Fruit fly (Drosophila melanogaster) whole organism, embryonic: ENCODE measurements around the gene CCHa1.

Experiments
- C15 ChIP-seq: fragments of 200-800 bp; sonication (Bioruptor generic); IDR thresholded peaks from 3 replicates; pipeline ENCODE4 v1.3.6; 2022; ENCODE audit warnings: missing biosample characterization, missing genetic modification characterization
- CG10543 ChIP-seq: fragments of 200-800 bp; sonication (Bioruptor generic); optimal IDR thresholded peaks from 3 replicates; lab custom pipeline; 2017; ENCODE audit warnings: missing biosample characterization, mild to moderate bottlenecking, missing genetic modification characterization, moderate library complexity
- CG11560 ChIP-seq: fragments of 200-800 bp; sonication (Bioruptor generic); IDR thresholded peaks from 3 replicates; pipeline ENCODE4 v1.3.6; 2022; ENCODE audit warnings: missing biosample characterization, missing genetic modification characterization
- CG11695 ChIP-seq: fragments of 200-800 bp; sonication (Bioruptor generic); IDR thresholded peaks from 3 replicates; pipeline ENCODE4 v1.3.6; 2022; ENCODE audit warnings: missing biosample characterization, missing genetic modification characterization
- CG12744 ChIP-seq: fragments of 200-800 bp; sonication (Bioruptor generic); optimal IDR thresholded peaks from 2 replicates; lab custom pipeline; 2016; ENCODE audit warnings: missing biosample characterization, missing genetic modification characterization
- CG15479 ChIP-seq: fragments of 200-800 bp; sonication (Bioruptor generic); optimal IDR thresholded peaks from 3 replicates; lab custom pipeline; 2019; ENCODE audit warnings: missing biosample characterization, mild to moderate bottlenecking, missing genetic modification characterization, moderate library complexity
- CG15514 ChIP-seq: fragments of 200-800 bp; sonication (Bioruptor generic); optimal IDR thresholded peaks from 3 replicates; lab custom pipeline; 2017; ENCODE audit warnings: missing biosample characterization, missing genetic modification characterization, mild to moderate bottlenecking, moderate library complexity, missing genetic modification reagents
- CG16813 ChIP-seq: fragments of 200-800 bp; sonication (Bioruptor generic); IDR thresholded peaks from 3 replicates; pipeline ENCODE4 v1.3.6; 2022; ENCODE audit warnings: missing biosample characterization, missing genetic modification characterization; ENCODE audit not compliant: partially characterized antibody
- CG17359 ChIP-seq: fragments of 200-800 bp; sonication (Bioruptor generic); optimal IDR thresholded peaks from 3 replicates; lab custom pipeline; 2018; ENCODE audit warnings: missing biosample characterization, mild to moderate bottlenecking, missing genetic modification characterization, moderate library complexity
- CG2116 ChIP-seq: fragments of 200-800 bp; sonication (Bioruptor generic); optimal IDR thresholded peaks from 3 replicates; lab custom pipeline; 2018; ENCODE audit warnings: missing biosample characterization, mild to moderate bottlenecking, missing genetic modification characterization
- CG31365 ChIP-seq: fragments of 200-800 bp; sonication (Bioruptor generic); optimal IDR thresholded peaks from 2 replicates; lab custom pipeline; 2018; ENCODE audit warnings: missing biosample characterization, mild to moderate bottlenecking, missing genetic modification characterization
- CG31388 ChIP-seq: fragments of 200-800 bp; sonication (Bioruptor generic); optimal IDR thresholded peaks from 2 replicates; lab custom pipeline; 2016; ENCODE audit warnings: missing biosample characterization, missing genetic modification characterization
- CG34422 ChIP-seq: fragments of 200-800 bp; sonication (Bioruptor generic); IDR thresholded peaks from 3 replicates; pipeline ENCODE4 v1.3.6; 2022; ENCODE audit warnings: missing biosample characterization, missing genetic modification characterization
- CG3726 ChIP-seq: fragments of 200-800 bp; sonication (Bioruptor generic); IDR thresholded peaks from 3 replicates; pipeline ENCODE4, ENCODE4 v1.3.6; 2022; ENCODE audit warnings: missing biosample characterization, missing genetic modification characterization
- CG43689 ChIP-seq: fragments of 200-800 bp; sonication (Bioruptor generic); IDR thresholded peaks from 2 replicates; pipeline ENCODE4 v1.3.6; 2022; ENCODE audit warnings: missing biosample characterization, missing genetic modification characterization
- CG4854 ChIP-seq: fragments of 200-800 bp; sonication (Bioruptor generic); optimal IDR thresholded peaks from 2 replicates; lab custom pipeline; 2016; ENCODE audit warnings: missing biosample characterization, missing genetic modification characterization, inconsistent platforms
- CG5953 ChIP-seq: fragments of 200-800 bp; sonication (Bioruptor generic); IDR thresholded peaks from 2 replicates; pipeline ENCODE4 v1.3.6; 2022; ENCODE audit warnings: missing biosample characterization, missing genetic modification characterization
- CG6272 ChIP-seq: fragments of 200-800 bp; sonication (Bioruptor generic); IDR thresholded peaks from 2 replicates; pipeline ENCODE4 v1.3.6; 2022; ENCODE audit warnings: missing biosample characterization, missing genetic modification characterization
- CG6683 ChIP-seq: fragments of 200-800 bp; sonication (Bioruptor generic); optimal IDR thresholded peaks from 2 replicates; lab custom pipeline; 2017; ENCODE audit warnings: missing biosample characterization, mild to moderate bottlenecking, missing genetic modification characterization, missing genetic modification reagents
- CG7357 ChIP-seq: fragments of 200-800 bp; sonication (Bioruptor generic); IDR thresholded peaks from 3 replicates; pipeline ENCODE4 v1.3.6; 2022; ENCODE audit warnings: missing biosample characterization, missing genetic modification characterization
- CG7839 ChIP-seq: fragments of 200-800 bp; sonication (Bioruptor generic); optimal IDR thresholded peaks from 3 replicates; lab custom pipeline; 2018; ENCODE audit warnings: missing biosample characterization, mild to moderate bottlenecking, missing genetic modification characterization, moderate library complexity
- CG8290 ChIP-seq, 3 experiments: fragments of 200-800 bp; sonication (Bioruptor generic); optimal IDR thresholded peaks; 2 replicates each; lab custom pipeline; 2016 to 2019; ENCODE audit warnings: missing biosample characterization in 3 of 3, missing genetic modification characterization in 3 of 3, mild to moderate bottlenecking in 2 of 3, moderate library complexity in 1 of 3
- CG9215 ChIP-seq: fragments of 200-800 bp; sonication (Bioruptor generic); IDR thresholded peaks from 2 replicates; pipeline ENCODE4 v1.3.6; 2022; ENCODE audit warnings: missing biosample characterization, missing genetic modification characterization
- CHES-1-like ChIP-seq: fragments of 200-800 bp; sonication (Bioruptor generic); optimal IDR thresholded peaks from 2 replicates; lab custom pipeline; 2016; ENCODE audit warnings: missing biosample characterization, missing genetic modification characterization
- Dll ChIP-seq: fragments of 200-800 bp; sonication (Bioruptor generic); IDR thresholded peaks from 4 replicates; pipeline ENCODE4 v1.3.6; 2022; ENCODE audit warnings: missing biosample characterization, missing genetic modification characterization; ENCODE audit not compliant: partially characterized antibody
- Doc2 ChIP-seq: fragments of 200-800 bp; sonication (Bioruptor generic); IDR thresholded peaks from 2 replicates; pipeline ENCODE4 v1.3.6; 2022; ENCODE audit warnings: missing biosample characterization, missing genetic modification characterization
- Elba2 ChIP-seq: fragments of 200-800 bp; sonication (Bioruptor generic); optimal IDR thresholded peaks from 3 replicates; lab custom pipeline; 2016; ENCODE audit warnings: missing biosample characterization, missing genetic modification characterization
- Ets97D ChIP-seq: fragments of 200-800 bp; sonication (Bioruptor generic); optimal IDR thresholded peaks from 3 replicates; lab custom pipeline; 2016; ENCODE audit warnings: missing biosample characterization, missing genetic modification characterization
- HHEX ChIP-seq: fragments of 200-800 bp; sonication (Bioruptor generic); optimal IDR thresholded peaks from 3 replicates; lab custom pipeline; 2017; ENCODE audit warnings: missing biosample characterization, mild to moderate bottlenecking, missing genetic modification characterization, missing genetic modification reagents
- Hand ChIP-seq: fragments of 200-800 bp; sonication (Bioruptor generic); optimal IDR thresholded peaks from 2 replicates; lab custom pipeline; 2017; ENCODE audit warnings: mild to moderate bottlenecking, missing biosample characterization, missing genetic modification reagents, missing genetic modification characterization
- Hsf ChIP-seq: fragments of 200-800 bp; sonication (Bioruptor generic); optimal IDR thresholded peaks from 3 replicates; lab custom pipeline; 2016; ENCODE audit warnings: missing biosample characterization, missing genetic modification characterization
- Lhr ChIP-seq: fragments of 200-800 bp; sonication (Bioruptor generic); optimal IDR thresholded peaks from 3 replicates; lab custom pipeline; 2017; ENCODE audit warnings: mild to moderate bottlenecking, missing biosample characterization, missing genetic modification reagents, missing genetic modification characterization
- Meics ChIP-seq: fragments of 200-800 bp; sonication (Bioruptor generic); optimal IDR thresholded peaks from 2 replicates; lab custom pipeline; 2017; ENCODE audit warnings: missing biosample characterization, mild to moderate bottlenecking, missing genetic modification characterization
- Nf-YC ChIP-seq: fragments of 200-800 bp; optimal IDR thresholded peaks from 3 replicates; lab custom pipeline; 2019; ENCODE audit warnings: missing biosample characterization, mild to moderate bottlenecking, missing genetic modification characterization, moderate library complexity
- Scr ChIP-seq: fragments of 200-800 bp; sonication (Bioruptor generic); IDR thresholded peaks from 2 replicates; pipeline ENCODE4 v1.3.6; 2022; ENCODE audit warnings: missing biosample characterization, missing genetic modification characterization; ENCODE audit not compliant: partially characterized antibody
- Sin3A ChIP-seq: fragments of >200 bp; optimal IDR thresholded peaks from 2 replicates; lab custom pipeline; 2018
- Tbp ChIP-seq: fragments of >200 bp; optimal IDR thresholded peaks from 2 replicates; lab custom pipeline; 2018; ENCODE audit warnings: missing biosample characterization, missing genetic modification characterization
- Usf ChIP-seq: fragments of 200-800 bp; sonication (Bioruptor generic); optimal IDR thresholded peaks from 2 replicates; lab custom pipeline; 2017; ENCODE audit warnings: missing genotype, missing biosample characterization, missing genetic modification characterization
- Xrp1 ChIP-seq: fragments of 200-800 bp; sonication (Bioruptor generic); IDR thresholded peaks from 2 replicates; pipeline ENCODE4 v1.3.6; 2022; ENCODE audit warnings: missing biosample characterization, missing genetic modification characterization
- ase ChIP-seq: fragments of 200-800 bp; sonication (Bioruptor generic); IDR thresholded peaks from 3 replicates; pipeline ENCODE4 v1.3.6; 2022; ENCODE audit warnings: missing biosample characterization, missing genetic modification characterization
- caup ChIP-seq: fragments of 200-800 bp; sonication (Bioruptor generic); optimal IDR thresholded peaks from 3 replicates; lab custom pipeline; 2017; ENCODE audit warnings: missing biosample characterization, mild to moderate bottlenecking, missing genetic modification characterization, moderate library complexity; ENCODE audit not compliant: severe bottlenecking
- corto ChIP-seq: fragments of 200-800 bp; sonication (Bioruptor generic); optimal IDR thresholded peaks from 2 replicates; lab custom pipeline; 2016; ENCODE audit warnings: missing biosample characterization, mild to moderate bottlenecking, missing genetic modification characterization, moderate library complexity
- fu2 ChIP-seq: fragments of 200-800 bp; sonication (Bioruptor generic); optimal IDR thresholded peaks from 2 replicates; lab custom pipeline; 2016; ENCODE audit warnings: missing biosample characterization, missing genetic modification characterization
- inv ChIP-seq: fragments of 200-800 bp; sonication (Bioruptor generic); IDR thresholded peaks from 2 replicates; pipeline ENCODE4 v1.3.6; 2022; ENCODE audit warnings: missing biosample characterization, missing genetic modification characterization; ENCODE audit not compliant: partially characterized antibody
- jumu ChIP-seq: fragments of 200-800 bp; sonication (Bioruptor generic); optimal IDR thresholded peaks from 3 replicates; lab custom pipeline; 2016; ENCODE audit warnings: missing biosample characterization, missing genetic modification characterization
- lilli ChIP-seq: fragments of 200-800 bp; sonication (Bioruptor generic); optimal IDR thresholded peaks from 3 replicates; lab custom pipeline; 2016; ENCODE audit warnings: missing biosample characterization, missing genetic modification characterization
- sna ChIP-seq: fragments of 200-800 bp; sonication (Bioruptor generic); IDR thresholded peaks from 2 replicates; pipeline ENCODE4 v1.3.6; 2022; ENCODE audit warnings: missing biosample characterization, missing genetic modification characterization; ENCODE audit not compliant: partially characterized antibody
- sr ChIP-seq: fragments of 200-800 bp; sonication (Bioruptor generic); IDR thresholded peaks from 3 replicates; pipeline ENCODE4 v1.3.6; 2022; ENCODE audit warnings: missing biosample characterization, missing genetic modification characterization
- twi ChIP-seq: fragments of 200-800 bp; optimal IDR thresholded peaks from 2 replicates; lab custom pipeline; 2019; ENCODE audit warnings: missing biosample characterization, mild to moderate bottlenecking, missing genetic modification characterization, moderate library complexity

CCHa1 gene

DNA sequence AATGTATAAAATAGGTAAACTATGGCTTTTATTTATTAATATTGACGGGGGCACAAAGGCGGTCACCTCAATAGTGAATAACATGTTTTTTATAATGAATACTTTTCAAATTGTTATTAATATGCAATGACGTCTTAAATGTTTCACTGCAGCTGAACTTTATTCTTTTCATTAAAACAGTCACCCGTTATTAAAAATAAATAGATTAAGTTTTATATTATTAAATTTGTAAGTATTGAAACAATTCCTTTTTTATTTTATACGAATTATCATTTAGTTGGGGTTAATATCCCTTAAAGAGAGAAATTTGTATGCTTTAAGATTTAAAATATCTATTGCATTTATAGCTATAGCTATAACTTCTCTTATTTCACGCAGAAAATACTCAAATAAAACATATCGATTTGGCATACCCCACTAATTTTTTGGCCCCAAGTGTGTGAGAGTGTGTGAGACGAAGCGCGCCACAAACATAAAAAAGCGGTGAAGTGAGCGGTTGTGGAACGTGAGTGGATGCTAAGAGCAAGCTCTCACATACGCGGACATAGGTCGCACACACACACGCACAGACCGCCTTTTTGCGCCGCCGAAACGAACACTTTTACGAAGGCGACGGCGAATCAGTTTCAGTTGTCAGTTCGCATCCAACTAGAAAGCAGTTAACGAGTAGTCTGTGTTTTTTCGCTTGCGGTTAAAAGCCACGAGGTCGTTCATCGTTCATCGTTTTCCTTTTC lies 40.1 kb downstream of the CCHa1 start, which contains the start of gene foxo (continued):
- TF ChIP-seq CG9215 (no peak), CG3726 (no peak), Dll (GFP tag; lab: Robert Waterston, UW) (no peak), Sin3A (lab: Kevin White, UChicago) (no peak), lilli (GFP tag; lab: Kevin White, UChicago) (peak; percentile 36), ase (GFP tag; lab: Robert Waterston, UW) (0 out of 3 replicates have a peak, but pooled peaks have one; percentile 24), fu2 (GFP tag; lab: Kevin White, UChicago) (peak; percentile 44), CG12744 (GFP tag; lab: Kevin White, UChicago) (no peak), CG7839 (peak; percentile 93), jumu (GFP tag; lab: Kevin White, UChicago) (no peak), Hsf (GFP tag; lab: Kevin White, UChicago) (peak; percentile 21), CG4854 (GFP tag; lab: Kevin White, UChicago) (no peak), Nf-YC (tag; lab: Kevin White, UChicago) (peak; percentile 85), inv (GFP tag; lab: Robert Waterston, UW) (no peak), C15 (GFP tag; lab: Robert Waterston, UW) (no peak), caup (peak; percentile 72), Scr (GFP tag; lab: Robert Waterston, UW) (no peak), CG6683 (GFP tag; lab: Kevin White, UChicago) (peak; percentile 78), Tbp (GFP tag; lab: Kevin White, UChicago) (no peak), CG31388 (no peak), CG17359 (tag; lab: Kevin White, UChicago) (peak; percentile 83), CG15479 (GFP tag; lab: Kevin White, UChicago) (no peak), Ets97D (GFP tag; lab: Kevin White, UChicago) (no peak), Usf (GFP tag; lab: Kevin White, UChicago) (peak; percentile 64), CG16813 (GFP tag; lab: Robert Waterston, UW) (no peak), CG7357 (GFP tag; lab: Robert Waterston, UW) (0 out of 3 replicates have a peak, but pooled peaks have one; percentile 14), sna (GFP tag; lab: Robert Waterston, UW) (no peak), CG10543 (GFP tag; lab: Kevin White, UChicago) (peak; percentile 35), CG8290 (GFP tag; optimal IDR thresholded peaks at IDR 0.05; lab: Kevin White, UChicago) (no peak), CG8290 (tag; optimal IDR thresholded peaks at IDR 0.05; lab: Kevin White, UChicago) (peak in 1 of 2 experiments; percentile 63), CG5953 (GFP tag; lab: Robert Waterston, UW) (0 out of 2 replicates have a peak, but pooled peaks have one; percentile 42), CG31365 (tag; lab: Kevin White, UChicago) (no peak), CHES-1-like (GFP tag; lab: Kevin White, UChicago) (peak; percentile 7), Hand (GFP tag; lab: Kevin White, UChicago) (peak; percentile 89), Elba2 (no peak), Meics (GFP tag; lab: Kevin White, UChicago) (peak; percentile 93), Lhr (GFP tag; lab: Kevin White, UChicago) (peak; percentile 17), CG11560 (no peak), Xrp1 (GFP tag; lab: Robert Waterston, UW) (peak; percentile 49), twi (tag; lab: Kevin White, UChicago) (peak; percentile 62), CG15514 (peak; percentile 41), CG2116 (peak; percentile 56), corto (no peak), CG11695 (peak; percentile 75), HHEX (GFP tag; lab: Kevin White, UChicago) (peak; percentile 89), CG34422 (GFP tag; lab: Robert Waterston, UW) (peak; percentile 28; the same call in 1 of the 3 replicates), CG43689 (GFP tag; lab: Robert Waterston, UW) (peak; percentile 53; the same call in 1 of the 2 replicates), sr (GFP tag; lab: Robert Waterston, UW) (no peak), Doc2 (GFP tag; lab: Robert Waterston, UW) (no peak), CG6272 (GFP tag; lab: Robert Waterston, UW) (no peak)
